Worm (Caenorhabditis elegans) whole organism, young adult: ENCODE results near the gene F59A7.14.

Experiments used
- ZK185.1 ChIP-seq: sonication (generic microtip); optimal IDR thresholded peaks from 2 replicates; lab custom pipeline; 2016; ENCODE audit warnings: mild to moderate bottlenecking, missing genetic modification characterization, missing compliant biosample characterization; ENCODE audit not compliant: poor library complexity, severe bottlenecking
- ama-1 ChIP-seq, 3 experiments: fragments of 150-350 bp in 1 of 3; sonication (generic microtip) in 2 of 3; optimal IDR thresholded peaks; 2 replicates each; lab custom pipeline; 2014 to 2018; ENCODE audit warnings: missing biosample characterization in 2 of 3, missing genetic modification characterization in 2 of 3, missing genetic modification reagents in 2 of 3
- bed-1 ChIP-seq: fragments of 200-800 bp; sonication (Bioruptor generic); IDR thresholded peaks from 2 replicates; pipeline ENCODE4 v1.3.6; 2022; ENCODE audit warnings: missing genetic modification reagents, missing genetic modification characterization, missing compliant biosample characterization
- efl-1 ChIP-seq: fragments of 150-350 bp; optimal IDR thresholded peaks from 2 replicates; lab custom pipeline; 2014; ENCODE audit warnings: missing biosample characterization, missing genetic modification reagents, missing genetic modification characterization
- lin-26 ChIP-seq: fragments of 200-800 bp; sonication (Bioruptor generic); IDR thresholded peaks from 2 replicates; pipeline ENCODE4 v1.3.6; 2022; ENCODE audit warnings: missing genetic modification reagents, missing genetic modification characterization, missing compliant biosample characterization
- lin-40 ChIP-seq: sonication (generic microtip); optimal IDR thresholded peaks from 2 replicates; lab custom pipeline; 2016; ENCODE audit warnings: missing genetic modification characterization, mild to moderate bottlenecking, missing compliant biosample characterization, missing genotype, missing genetic modification reagents
- pha-4 ChIP-seq: fragments of 150-350 bp; sonication (generic microtip); optimal IDR thresholded peaks from 2 replicates; lab custom pipeline; 2014; ENCODE audit warnings: missing biosample characterization, missing genetic modification reagents, missing genetic modification characterization
- ztf-18 ChIP-seq: sonication (generic microtip); optimal IDR thresholded peaks from 2 replicates; lab custom pipeline; 2016; ENCODE audit warnings: missing genotype, mild to moderate bottlenecking, missing genetic modification characterization, missing compliant biosample characterization

ce11 chrV:1991381-1991780 is 27.4 kb upstream of the F59A7.14 start:
- TF ChIP-seq efl-1 (GFP tag; lab: Kevin White, UChicago): no peak
- TF ChIP-seq lin-40 (tag; lab: Kevin White, UChicago): no peak
- TF ChIP-seq bed-1 (GFP tag; lab: Robert Waterston, UW): no peak
- no peak for TF ChIP-seq pha-4 (tag; lab: Kevin White, UChicago)
- TF ChIP-seq ama-1 (optimal IDR thresholded peaks at IDR 0.05; lab: Kevin White, UChicago): no peak
- TF ChIP-seq ama-1 (GFP tag; optimal IDR thresholded peaks at IDR 0.05; lab: Kevin White, UChicago): no peak
- 0 out of 2 replicates have a peak, but pooled peaks have one; percentile 32 for TF ChIP-seq lin-26
- TF ChIP-seq ZK185.1 (tag; lab: Kevin White, UChicago): no peak
- no peak for TF ChIP-seq ztf-18 (tag; lab: Kevin White, UChicago)
